Worm (Caenorhabditis elegans) whole organism, young adult: Measurements from ENCODE around the gene Y48G9A.7.

Experiments
- C06A6.2 ChIP-seq: fragments of 200-800 bp; sonication (Bioruptor generic); conservative IDR thresholded peaks from 2 replicates; pipeline ENCODE4 v1.3.6; 2022; ENCODE audit warnings: missing genetic modification characterization, missing compliant biosample characterization
- attf-3 ChIP-seq: fragments of 200-800 bp; sonication (Bioruptor generic); conservative IDR thresholded peaks from 2 replicates; pipeline ENCODE4 v1.3.6; 2022; ENCODE audit warnings: missing genetic modification reagents, missing genetic modification characterization, missing compliant biosample characterization
- hsf-1 ChIP-seq: fragments of 200-800 bp; sonication (Bioruptor generic); IDR thresholded peaks from 2 replicates; pipeline ENCODE4 v1.3.6; 2022; ENCODE audit warnings: missing genetic modification reagents, missing genetic modification characterization, missing compliant biosample characterization
- snpc-1.1 ChIP-seq: sonication (generic microtip); optimal IDR thresholded peaks from 2 replicates; lab custom pipeline; 2017; ENCODE audit warnings: missing genetic modification characterization, mild to moderate bottlenecking, missing compliant biosample characterization, antibody characterized with exemption, moderate library complexity, missing genotype, missing genetic modification reagents; ENCODE audit not compliant: insufficient read depth

- TF ChIP-seq C06A6.2 (GFP tag; lab: Robert Waterston, UW) = no peak
- TF ChIP-seq attf-3 = no peak
- TF ChIP-seq hsf-1 (GFP tag; lab: Robert Waterston, UW) = no peak
- no peak for TF ChIP-seq snpc-1.1 (tag; lab: Kevin White, UChicago)
Measured at ce11 chrIII:2076546-2077134, 33.7 kb upstream of the Y48G9A.7 start, which contains the start of gene Y39A3A.4.
